Fruit fly (Drosophila melanogaster): Measurements from ENCODE around the gene Cpr64Ac.
A peak's percentile ranks its signal among the peaks of the same experiment; 100 is the strongest.

The Cpr64Ac gene

dm6 chr3L:4254301-4254834 lies 41.7 kb upstream of the Cpr64Ac start, which contains the start of the genes ago and CG1265 (continued):
- TF ChIP-seq CG1792 (GFP tag; optimal IDR thresholded peaks at IDR 0.05) (no peak), pho (GFP tag; optimal IDR thresholded peaks at IDR 0.05) (no peak), Hand (GFP tag; optimal IDR thresholded peaks at IDR 0.05) (no peak), chif (GFP tag; optimal IDR thresholded peaks at IDR 0.05) (no peak), CG3995 (GFP tag; optimal IDR thresholded peaks at IDR 0.05) (peak; percentile 92), sens-2 (GFP tag; IDR thresholded peaks at IDR 0.05) (peak; percentile 31; the same call in 1 of the 2 replicates), CG10979 (tag; optimal IDR thresholded peaks at IDR 0.05) (no peak), CG6689 (GFP tag; IDR thresholded peaks at IDR 0.05) (peak; percentile 38; the same call in 1 of the 2 replicates), gcm2 (GFP tag; optimal IDR thresholded peaks at IDR 0.05) (no peak), ewg (GFP tag; optimal IDR thresholded peaks at IDR 0.05) (peak; percentile 2), sug (tag; optimal IDR thresholded peaks at IDR 0.05) (peak; percentile 43), Ptx1 (GFP tag; IDR thresholded peaks at IDR 0.05) (peak; percentile 43), CG5953 (GFP tag; IDR thresholded peaks at IDR 0.05) (no peak), Camta (GFP tag; optimal IDR thresholded peaks at IDR 0.05) (no peak), da (GFP tag; optimal IDR thresholded peaks at IDR 0.05) (no peak), Xbp1 (GFP tag; optimal IDR thresholded peaks at IDR 0.05) (peak; percentile 29), CoRest (tag; optimal IDR thresholded peaks at IDR 0.05) (peak; percentile 71), tna (GFP tag; IDR thresholded peaks at IDR 0.05; ENCODE audit: partially characterized antibody) (no peak), Asciz (GFP tag; optimal IDR thresholded peaks at IDR 0.05) (no peak), CG11695 (GFP tag; IDR thresholded peaks at IDR 0.05) (no peak), CG31365 (tag; optimal IDR thresholded peaks at IDR 0.05) (no peak), lab (GFP tag; optimal IDR thresholded peaks at IDR 0.05) (no peak), CG15073 (GFP tag; optimal IDR thresholded peaks at IDR 0.05) (no peak), zfh1 (GFP tag; IDR thresholded peaks at IDR 0.05) (no peak), MTF-1 (GFP tag; optimal IDR thresholded peaks at IDR 0.05; ENCODE audit: borderline replicate concordance) (peak; percentile 2), YL-1 (GFP tag; optimal IDR thresholded peaks at IDR 0.05) (no peak), mirr (GFP tag; optimal IDR thresholded peaks at IDR 0.05) (peak; percentile 33), CG3726 (GFP tag; IDR thresholded peaks at IDR 0.05) (no peak), CG5245 (GFP tag; optimal IDR thresholded peaks at IDR 0.05) (no peak), CG14441 (GFP tag; IDR thresholded peaks at IDR 0.05) (peak; percentile 39; the same call in 1 of the 2 replicates), z (GFP tag; IDR thresholded peaks at IDR 0.05) (no peak), Max (GFP tag; optimal IDR thresholded peaks at IDR 0.05) (no peak), CG9932 (GFP tag; IDR thresholded peaks at IDR 0.05) (peak; percentile 72), Meics (GFP tag; optimal IDR thresholded peaks at IDR 0.05) (peak; percentile 55), scrt (GFP tag; optimal IDR thresholded peaks at IDR 0.05) (no peak), CG2875 (GFP tag; optimal IDR thresholded peaks at IDR 0.05) (no peak), CG8290 (GFP tag; optimal IDR thresholded peaks at IDR 0.05) (no peak), CG8290 (tag; optimal IDR thresholded peaks at IDR 0.05) (peak in 1 of 2 experiments; percentile 53), fru (optimal IDR thresholded peaks at IDR 0.05) (no peak), ab (GFP tag; optimal IDR thresholded peaks at IDR 0.05) (peak; percentile 14), CG7372 (GFP tag; IDR thresholded peaks at IDR 0.05) (peak; percentile 46), B-H2 (GFP tag; optimal IDR thresholded peaks at IDR 0.05) (peak; percentile 49), CG15011 (GFP tag; optimal IDR thresholded peaks at IDR 0.05) (no peak), CG4282 (GFP tag; optimal IDR thresholded peaks at IDR 0.05) (no peak), CG43689 (GFP tag; IDR thresholded peaks at IDR 0.05) (no peak), CG10267 (tag; optimal IDR thresholded peaks at IDR 0.05) (peak; percentile 38), salm (tag; optimal IDR thresholded peaks at IDR 0.05) (no peak), Bgb (GFP tag; IDR thresholded peaks at IDR 0.05; ENCODE audit: partially characterized antibody) (no peak), Poxn (GFP tag; IDR thresholded peaks at IDR 0.05) (no peak), CG17186 (GFP tag; optimal IDR thresholded peaks at IDR 0.05) (no peak), ro (GFP tag; IDR thresholded peaks at IDR 0.05) (no peak), rib (GFP tag; IDR thresholded peaks at IDR 0.05) (no peak)

Measured in whole organism, embryonic.